Fruit fly (Drosophila melanogaster) whole organism, wandering third instar larva: Measurements from ENCODE around the gene CG13901.

Experiments used
- Abd-B ChIP-seq: fragments of >200 bp; optimal IDR thresholded peaks from 2 replicates; lab custom pipeline; 2017; ENCODE audit warnings: missing biosample characterization, missing genetic modification characterization
- CG32264 ChIP-seq: fragments of 200-800 bp; sonication (Bioruptor generic); optimal IDR thresholded peaks from 2 replicates; lab custom pipeline; 2016; ENCODE audit warnings: missing biosample characterization, missing genetic modification characterization
- CG9705 ChIP-seq: fragments of 200-800 bp; sonication (Bioruptor generic); optimal IDR thresholded peaks from 2 replicates; lab custom pipeline; 2018; ENCODE audit warnings: missing biosample characterization, mild to moderate bottlenecking, missing genetic modification characterization
- CrebA ChIP-seq: fragments of 200-800 bp; sonication (Bioruptor generic); optimal IDR thresholded peaks from 2 replicates; lab custom pipeline; 2016; ENCODE audit warnings: missing biosample characterization, mild to moderate bottlenecking, missing genetic modification characterization, borderline replicate concordance
- Dfd ChIP-seq: fragments of >200 bp; optimal IDR thresholded peaks from 2 replicates; lab custom pipeline; 2017; ENCODE audit warnings: missing biosample characterization, missing genetic modification characterization
- Dif ChIP-seq: fragments of 200-275, 200-300 bp; sonication (Bioruptor generic); optimal IDR thresholded peaks from 2 replicates; lab custom pipeline; 2018; ENCODE audit warnings: missing biosample characterization, missing genetic modification characterization; ENCODE audit not compliant: partially characterized antibody
- GATAd ChIP-seq: sonication (Bioruptor generic); optimal IDR thresholded peaks from 2 replicates; lab custom pipeline; 2016; ENCODE audit warnings: missing biosample characterization, missing genetic modification characterization
- HLH106 ChIP-seq: fragments of 200-800 bp; optimal IDR thresholded peaks from 3 replicates; lab custom pipeline; 2019; ENCODE audit warnings: missing biosample characterization, mild to moderate bottlenecking, missing genetic modification characterization, moderate library complexity
- Hnf4 ChIP-seq: fragments of 200-800 bp; sonication (Bioruptor generic); optimal IDR thresholded peaks from 2 replicates; lab custom pipeline; 2016; ENCODE audit warnings: missing biosample characterization, mild to moderate bottlenecking, missing genetic modification characterization
- Hr78 ChIP-seq: fragments of >200 bp; optimal IDR thresholded peaks from 2 replicates; lab custom pipeline; 2017; ENCODE audit warnings: missing biosample characterization, missing genetic modification characterization
- Hr83 ChIP-seq: fragments of 200-300 bp; sonication (Bioruptor generic); optimal IDR thresholded peaks from 2 replicates; lab custom pipeline; 2016; ENCODE audit warnings: missing biosample characterization, mild to moderate bottlenecking, missing genetic modification characterization, moderate library complexity; ENCODE audit not compliant: poor library complexity, severe bottlenecking
- Jra ChIP-seq: sonication (Bioruptor generic); optimal IDR thresholded peaks from 2 replicates; lab custom pipeline; 2016; ENCODE audit warnings: missing biosample characterization, missing genetic modification characterization
- Mio ChIP-seq: sonication (Bioruptor generic); optimal IDR thresholded peaks from 2 replicates; lab custom pipeline; 2016; ENCODE audit warnings: missing biosample characterization, missing genetic modification characterization
- Myc ChIP-seq: fragments of >200 bp; optimal IDR thresholded peaks from 2 replicates; lab custom pipeline; 2017
- N ChIP-seq: fragments of >200 bp; optimal IDR thresholded peaks from 2 replicates; lab custom pipeline; 2018; ENCODE audit warnings: missing biosample characterization, missing external identifiers, missing genetic modification characterization
- OdsH ChIP-seq: fragments of 200-800 bp; sonication (Bioruptor generic); optimal IDR thresholded peaks from 2 replicates; lab custom pipeline; 2016; ENCODE audit warnings: missing biosample characterization, mild to moderate bottlenecking, missing genetic modification characterization
- Rel ChIP-seq, 2 experiments: fragments of 200-800 bp; sonication (Bioruptor generic) in 1 of 2; optimal IDR thresholded peaks; 2 replicates in 1 of 2; 3 replicates in 1 of 2; lab custom pipeline; 2016 to 2019; ENCODE audit warnings: mild to moderate bottlenecking in 2 of 2, missing biosample characterization in 2 of 2, missing genetic modification characterization in 2 of 2, moderate library complexity in 1 of 2
- Sp1 ChIP-seq: fragments of 200-800 bp; sonication (Bioruptor generic); optimal IDR thresholded peaks from 3 replicates; lab custom pipeline; 2019; ENCODE audit warnings: missing biosample characterization, mild to moderate bottlenecking, missing genetic modification characterization, moderate library complexity
- Vsx2 ChIP-seq: fragments of 200-300, 225-300 bp; sonication (Bioruptor generic); optimal IDR thresholded peaks from 2 replicates; lab custom pipeline; 2018; ENCODE audit warnings: missing biosample characterization, missing genetic modification characterization; ENCODE audit not compliant: partially characterized antibody
- br ChIP-seq: fragments of 200-800 bp; sonication (Bioruptor generic); optimal IDR thresholded peaks from 2 replicates; lab custom pipeline; 2016; ENCODE audit warnings: missing biosample characterization, missing genetic modification characterization
- brk ChIP-seq: fragments of 200-800 bp; sonication (Bioruptor generic); optimal IDR thresholded peaks from 2 replicates; lab custom pipeline; 2016; ENCODE audit warnings: missing biosample characterization, mild to moderate bottlenecking, missing genetic modification characterization
- dl ChIP-seq, 2 experiments: fragments of 175-275, 200-275 bp in 1 of 2; fragments of 200-275 bp in 1 of 2; sonication (Bioruptor generic); optimal IDR thresholded peaks; lab custom pipeline; 2018; ENCODE audit warnings: mild to moderate bottlenecking in 2 of 2, missing biosample characterization in 2 of 2, missing genetic modification characterization in 2 of 2, moderate library complexity in 2 of 2; ENCODE audit not compliant: partially characterized antibody in 2 of 2, insufficient read depth in 1 of 2
- dmrt93B ChIP-seq: fragments of 200-800 bp; sonication (Bioruptor generic); optimal IDR thresholded peaks from 2 replicates; lab custom pipeline; 2018; ENCODE audit warnings: missing biosample characterization, mild to moderate bottlenecking, missing genetic modification characterization
- dsf ChIP-seq: sonication (Bioruptor generic); optimal IDR thresholded peaks from 2 replicates; lab custom pipeline; 2016; ENCODE audit warnings: missing biosample characterization, missing genetic modification characterization, borderline replicate concordance
- ey ChIP-seq: fragments of 200-800 bp; sonication (Bioruptor generic); optimal IDR thresholded peaks from 2 replicates; lab custom pipeline; 2016; ENCODE audit warnings: missing biosample characterization, missing genetic modification characterization
- foxo ChIP-seq, 2 experiments: fragments of 200-800 bp; sonication (Bioruptor generic); optimal IDR thresholded peaks; 2 replicates in 1 of 2; 3 replicates in 1 of 2; lab custom pipeline; 2016 to 2017; ENCODE audit warnings: missing biosample characterization in 2 of 2, missing genetic modification characterization in 2 of 2
- fru ChIP-seq: fragments of 200-800 bp; sonication (Bioruptor generic); optimal IDR thresholded peaks from 3 replicates; lab custom pipeline; 2016; ENCODE audit warnings: missing biosample characterization, mild to moderate bottlenecking, missing genetic modification characterization
- h ChIP-seq: fragments of 200-800 bp; sonication (Bioruptor generic); optimal IDR thresholded peaks from 3 replicates; lab custom pipeline; 2016; ENCODE audit warnings: missing biosample characterization, mild to moderate bottlenecking, missing genetic modification characterization
- jim ChIP-seq: fragments of 175-275, 200-325 bp; sonication (Bioruptor generic); optimal IDR thresholded peaks from 2 replicates; lab custom pipeline; 2016; ENCODE audit warnings: missing biosample characterization, mild to moderate bottlenecking, missing genetic modification characterization
- lola ChIP-seq: fragments of >200 bp; optimal IDR thresholded peaks from 2 replicates; lab custom pipeline; 2017; ENCODE audit warnings: missing biosample characterization, missing genetic modification characterization
- pan ChIP-seq: fragments of >200 bp; optimal IDR thresholded peaks from 2 replicates; lab custom pipeline; 2017
- psq ChIP-seq: fragments of 200-800 bp; sonication (Bioruptor generic); optimal IDR thresholded peaks from 3 replicates; lab custom pipeline; 2017; ENCODE audit warnings: missing biosample characterization, mild to moderate bottlenecking, missing genetic modification characterization, moderate library complexity
- rgr ChIP-seq: fragments of 200-800 bp; sonication (Bioruptor generic); optimal IDR thresholded peaks from 3 replicates; lab custom pipeline; 2016; ENCODE audit warnings: missing biosample characterization, mild to moderate bottlenecking, missing genetic modification characterization
- sage ChIP-seq: fragments of 200-800 bp; sonication (Bioruptor generic); optimal IDR thresholded peaks from 2 replicates; lab custom pipeline; 2016; ENCODE audit warnings: missing biosample characterization, mild to moderate bottlenecking, missing genetic modification characterization
- sv ChIP-seq: fragments of 200-800 bp; sonication (Bioruptor generic); optimal IDR thresholded peaks from 3 replicates; lab custom pipeline; 2016; ENCODE audit warnings: missing biosample characterization, missing genetic modification characterization
- tai ChIP-seq: sonication (Bioruptor generic); optimal IDR thresholded peaks from 2 replicates; lab custom pipeline; 2016; ENCODE audit warnings: missing biosample characterization, missing genetic modification characterization
- usp ChIP-seq: fragments of >200 bp; optimal IDR thresholded peaks from 2 replicates; lab custom pipeline; 2017; ENCODE audit warnings: missing biosample characterization, missing genetic modification characterization
- woc ChIP-seq: sonication (Bioruptor generic); optimal IDR thresholded peaks from 2 replicates; lab custom pipeline; 2016; ENCODE audit warnings: missing biosample characterization, mild to moderate bottlenecking, missing genetic modification characterization

The CG13901 gene

DNA sequence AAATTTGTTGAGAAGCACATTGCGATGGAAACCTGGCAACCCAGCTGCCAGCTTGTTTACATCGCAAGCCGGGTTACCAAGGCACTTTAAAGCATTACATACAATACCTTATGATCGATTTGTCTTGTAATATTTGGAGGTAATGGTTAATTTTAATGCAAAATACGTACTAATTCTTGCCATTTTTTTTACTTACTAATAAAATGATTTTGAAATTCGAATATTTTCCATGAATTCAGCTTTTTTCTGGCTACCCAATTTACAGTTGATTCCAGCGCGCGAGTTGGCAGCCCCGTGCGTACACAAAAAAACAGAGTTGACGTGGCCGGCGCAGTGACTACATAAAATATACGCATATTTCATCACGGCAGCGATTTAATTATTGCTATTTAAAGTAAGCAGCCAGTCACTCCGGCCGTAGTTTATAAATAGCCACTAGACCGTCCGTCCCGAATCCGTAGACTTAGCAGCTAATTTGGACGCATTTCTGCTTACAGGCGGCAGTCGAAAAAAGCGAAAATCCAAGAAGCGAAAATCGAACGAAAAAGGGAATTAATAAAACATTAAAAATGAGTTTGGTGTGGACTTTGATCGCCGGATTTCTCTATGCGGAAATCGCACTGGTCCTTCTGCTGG is at the start of gene CG13901, which contains the start of gene CG13887:
CG13901 (minus strand) TSS at position 270 of the 636 bp plus-strand sequence.
CG13887 (plus strand) TSS at position 310 of the 636 bp plus-strand sequence.
- TF ChIP-seq Mio (peak; percentile 61), CG32264 (peak; percentile 71), lola (GFP tag; lab: Kevin White, UChicago) (no peak), OdsH (GFP tag; lab: Kevin White, UChicago) (peak; percentile 90), Sp1 (GFP tag; lab: Kevin White, UChicago) (peak; percentile 90), brk (GFP tag; lab: Kevin White, UChicago) (no peak), Myc (lab: Kevin White, UChicago) (peak; percentile 81), Hr83 (GFP tag; lab: Kevin White, UChicago) (peak; percentile 85), pan (lab: Kevin White, UChicago) (no peak), Hnf4 (peak; percentile 93), Rel (GFP tag; optimal IDR thresholded peaks at IDR 0.05; lab: Kevin White, UChicago) (no peak), Rel (tag; optimal IDR thresholded peaks at IDR 0.05; lab: Kevin White, UChicago) (peak; percentile 75), Dfd (GFP tag; lab: Kevin White, UChicago) (no peak), sv (GFP tag; lab: Kevin White, UChicago) (peak; percentile 93), psq (GFP tag; lab: Kevin White, UChicago) (peak; percentile 84), h (peak; percentile 95), CG9705 (GFP tag; lab: Kevin White, UChicago) (peak; percentile 90), woc (GFP tag; lab: Kevin White, UChicago) (peak; percentile 93), rgr (GFP tag; lab: Kevin White, UChicago) (peak; percentile 94), CrebA (GFP tag; lab: Kevin White, UChicago) (no peak), HLH106 (tag; lab: Kevin White, UChicago) (peak; percentile 93), Dif (GFP tag; lab: Kevin White, UChicago) (no peak), fru (GFP tag; lab: Kevin White, UChicago) (peak; percentile 94), jim (peak; percentile 47), N (GFP tag; lab: Kevin White, UChicago) (no peak), ey (GFP tag; lab: Kevin White, UChicago) (peak; percentile 94), foxo (GFP tag; optimal IDR thresholded peaks at IDR 0.05; lab: Kevin White, UChicago) (peak; percentile 7 to 95), Abd-B (GFP tag; lab: Kevin White, UChicago) (no peak), tai (GFP tag; lab: Kevin White, UChicago) (no peak), dmrt93B (GFP tag; lab: Kevin White, UChicago) (peak; percentile 79), br (GFP tag; lab: Kevin White, UChicago) (peak; percentile 92), GATAd (GFP tag; lab: Kevin White, UChicago) (no peak), dl (GFP tag; optimal IDR thresholded peaks at IDR 0.05; lab: Kevin White, UChicago; ENCODE audit: insufficient read depth in 1 of 2, partially characterized antibody in 2 of 2) (no peak), dsf (GFP tag; lab: Kevin White, UChicago) (peak; percentile 78), sage (GFP tag; lab: Kevin White, UChicago) (no peak), Jra (peak; percentile 92), Hr78 (GFP tag; lab: Kevin White, UChicago) (no peak), Vsx2 (no peak), usp (GFP tag; lab: Kevin White, UChicago) (no peak)
- TF ChIP-seq, all 38 proteins: peak for 23

DNA sequence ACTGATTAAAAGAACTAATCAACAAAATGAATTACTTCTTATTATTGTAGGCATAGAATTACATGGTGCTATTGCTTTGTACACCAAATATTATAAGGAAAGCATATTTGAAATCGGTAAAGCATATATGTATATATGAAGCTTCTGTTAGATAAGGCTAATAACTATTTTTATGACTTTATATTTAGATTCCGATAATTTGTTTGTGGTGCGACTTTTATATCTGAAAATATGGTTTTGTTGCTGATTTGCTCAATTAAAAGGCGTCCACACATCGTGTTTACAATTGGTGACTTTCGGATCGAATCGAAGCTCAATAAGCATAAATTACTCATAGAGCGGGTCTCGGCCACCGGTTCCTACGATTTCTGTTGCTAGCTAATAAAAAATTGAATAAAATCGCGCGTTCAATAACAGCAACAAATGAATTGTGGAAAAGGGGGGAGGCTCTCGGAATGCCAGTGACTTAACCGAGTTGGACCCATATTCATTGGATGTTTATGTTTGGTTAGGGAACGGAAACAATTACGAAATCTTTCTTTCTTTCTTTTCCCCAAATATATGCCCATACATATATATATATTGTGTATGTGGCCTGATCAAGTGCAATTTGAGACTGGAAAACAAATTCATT is 48.1 kb upstream of the CG13901 start:
- TF ChIP-seq Dif (GFP tag; lab: Kevin White, UChicago): no peak
